Fruit fly (Drosophila melanogaster): ENCODE data around the gene CG15695.

Gene CG15695

DNA sequence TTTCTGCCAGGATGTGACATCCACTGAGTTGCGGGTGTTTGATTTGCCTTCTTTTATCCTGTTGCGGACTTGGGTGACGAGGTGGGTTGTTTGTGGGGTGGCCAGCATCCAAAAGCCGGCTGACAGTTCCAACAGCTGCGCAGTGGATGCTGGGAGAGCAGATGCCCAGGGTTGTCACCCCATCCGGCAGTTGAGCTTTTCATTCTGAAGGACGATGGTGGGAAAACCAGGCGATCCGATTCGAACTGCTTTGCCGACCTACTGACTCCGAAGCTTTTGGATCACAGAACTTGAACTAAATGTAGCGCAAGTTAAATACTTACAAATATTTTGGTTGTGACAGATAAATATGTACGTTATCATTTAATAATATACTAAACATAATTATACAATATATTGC lies 24.3 kb downstream of the CG15695 start, which contains the start of gene KaiR1D:
Gene KaiR1D (minus strand): TSS at position 28 of the 400 bp plus-strand sequence.
- TF ChIP-seq wdn (GFP tag; IDR thresholded peaks at IDR 0.05) (no peak), CG11456 (GFP tag; IDR thresholded peaks at IDR 0.05) (no peak), Eip74EF (GFP tag; optimal IDR thresholded peaks at IDR 0.05) (no peak), CG33213 (GFP tag; optimal IDR thresholded peaks at IDR 0.05) (no peak), CG13894 (tag; optimal IDR thresholded peaks at IDR 0.05) (no peak), Fer2 (tag; optimal IDR thresholded peaks at IDR 0.05) (no peak), unc-4 (GFP tag; IDR thresholded peaks at IDR 0.05; ENCODE audit: partially characterized antibody) (no peak), NFAT (GFP tag; IDR thresholded peaks at IDR 0.05) (0 out of 2 replicates have a peak, but pooled peaks have one; percentile 14), ewg (GFP tag; optimal IDR thresholded peaks at IDR 0.05) (peak; percentile 100), CG13287 (GFP tag; IDR thresholded peaks at IDR 0.05; ENCODE audit: partially characterized antibody) (no peak), unpg (GFP tag; optimal IDR thresholded peaks at IDR 0.05) (no peak), pzg (GFP tag; optimal IDR thresholded peaks at IDR 0.05) (peak; percentile 43), CG13123 (GFP tag; optimal IDR thresholded peaks at IDR 0.05) (no peak), CG15514 (GFP tag; optimal IDR thresholded peaks at IDR 0.05) (peak; percentile 88), emc (GFP tag; optimal IDR thresholded peaks at IDR 0.05) (no peak), H15 (GFP tag; IDR thresholded peaks at IDR 0.05) (0 out of 3 replicates have a peak, but pooled peaks have one; percentile 18), Six4 (GFP tag; optimal IDR thresholded peaks at IDR 0.05) (no peak), scrt (GFP tag; optimal IDR thresholded peaks at IDR 0.05) (peak; percentile 87), ara (GFP tag; IDR thresholded peaks at IDR 0.05) (no peak), tin (GFP tag; optimal IDR thresholded peaks at IDR 0.05) (no peak), CG10543 (GFP tag; optimal IDR thresholded peaks at IDR 0.05) (no peak), chn (GFP tag; optimal IDR thresholded peaks at IDR 0.05) (no peak), CG3065 (GFP tag; optimal IDR thresholded peaks at IDR 0.05) (no peak), seq (GFP tag; IDR thresholded peaks at IDR 0.05) (peak; percentile 42; the same call in 1 of the 2 replicates), CG31365 (tag; optimal IDR thresholded peaks at IDR 0.05) (peak; percentile 70), sna (GFP tag; IDR thresholded peaks at IDR 0.05; ENCODE audit: partially characterized antibody) (no peak), Dad (GFP tag; optimal IDR thresholded peaks at IDR 0.05) (no peak), chm (GFP tag; IDR thresholded peaks at IDR 0.05) (no peak), CG4617 (GFP tag; optimal IDR thresholded peaks at IDR 0.05; ENCODE audit: borderline replicate concordance) (no peak), CG11247 (GFP tag; IDR thresholded peaks at IDR 0.05) (no peak), Hmx (GFP tag; optimal IDR thresholded peaks at IDR 0.05) (no peak), sisA (GFP tag; IDR thresholded peaks at IDR 0.05) (no peak), Chrac-16 (GFP tag; optimal IDR thresholded peaks at IDR 0.05) (no peak), sqz (GFP tag; optimal IDR thresholded peaks at IDR 0.05) (no peak), bbx (GFP tag; IDR thresholded peaks at IDR 0.05; ENCODE audit: partially characterized antibody) (no peak)

- no peak for TF ChIP-seq crol (GFP tag; IDR thresholded peaks at IDR 0.05)
- no peak for TF ChIP-seq CG7786 (GFP tag; optimal IDR thresholded peaks at IDR 0.05)
- no peak for TF ChIP-seq CG11398 (GFP tag; optimal IDR thresholded peaks at IDR 0.05)
- TF ChIP-seq ttk (GFP tag; IDR thresholded peaks at IDR 0.05): no peak
- no peak for TF ChIP-seq toy (GFP tag; IDR thresholded peaks at IDR 0.05)
- TF ChIP-seq NC2β (GFP tag; optimal IDR thresholded peaks at IDR 0.05): no peak
- TF ChIP-seq CG15696 (tag; optimal IDR thresholded peaks at IDR 0.05): no peak
- no peak for TF ChIP-seq CG8359 (GFP tag; optimal IDR thresholded peaks at IDR 0.05; ENCODE audit: borderline replicate concordance)
- no peak for TF ChIP-seq CG1792 (GFP tag; optimal IDR thresholded peaks at IDR 0.05)
- TF ChIP-seq Six4 (GFP tag; optimal IDR thresholded peaks at IDR 0.05): no peak
- no peak for TF ChIP-seq Ets65A (GFP tag)
- no peak for TF ChIP-seq Bdp1 (GFP tag; optimal IDR thresholded peaks at IDR 0.05)
- no peak for TF ChIP-seq Fer1 (GFP tag; optimal IDR thresholded peaks at IDR 0.05)
- no peak for TF ChIP-seq psq (GFP tag; optimal IDR thresholded peaks at IDR 0.05)
- TF ChIP-seq H2.0 (GFP tag; IDR thresholded peaks at IDR 0.05): no peak
- TF ChIP-seq NK7.1 (GFP tag; optimal IDR thresholded peaks at IDR 0.05): no peak
Measured at dm6 chr3R:20870736-20871135, 28.8 kb downstream of the CG15695 start, which contains the start of gene TotA. Gene TotA (plus strand): TSS chr3R:20871036.
